Fruit fly (Drosophila melanogaster) whole organism, adult: ENCODE data around the gene Vps39.

ENCODE experiments used
- CG11617 ChIP-seq: fragments of 200-800 bp; sonication (Bioruptor generic); optimal IDR thresholded peaks from 2 replicates; lab custom pipeline; 2017; ENCODE audit warnings: mild to moderate bottlenecking, missing biosample characterization, missing genetic modification reagents, missing genetic modification characterization
- CG14711 ChIP-seq: fragments of 200-800 bp; sonication (Bioruptor generic); optimal IDR thresholded peaks from 2 replicates; lab custom pipeline; 2018; ENCODE audit warnings: missing biosample characterization, mild to moderate bottlenecking, missing genetic modification characterization, moderate library complexity
- CG1620 ChIP-seq: fragments of 200-800 bp; sonication (Bioruptor generic); optimal IDR thresholded peaks from 2 replicates; lab custom pipeline; 2016; ENCODE audit warnings: missing biosample characterization, missing genetic modification characterization
- CG33017 ChIP-seq: fragments of 200-800 bp; sonication (Bioruptor generic); optimal IDR thresholded peaks from 2 replicates; lab custom pipeline; 2018; ENCODE audit warnings: missing biosample characterization, mild to moderate bottlenecking, missing genetic modification characterization, moderate library complexity
- CG5204 ChIP-seq: fragments of 200-800 bp; sonication (Bioruptor generic); optimal IDR thresholded peaks from 2 replicates; lab custom pipeline; 2016; ENCODE audit warnings: missing biosample characterization, missing genetic modification characterization
- CG7045 ChIP-seq: fragments of 200-800 bp; sonication (Bioruptor generic); optimal IDR thresholded peaks from 2 replicates; lab custom pipeline; 2017; ENCODE audit warnings: missing biosample characterization, mild to moderate bottlenecking, missing genetic modification characterization
- CG7101 ChIP-seq: fragments of 200-800 bp; sonication (Bioruptor generic); optimal IDR thresholded peaks from 2 replicates; lab custom pipeline; 2018; ENCODE audit warnings: missing biosample characterization, mild to moderate bottlenecking, missing genetic modification characterization, moderate library complexity
- Clk ChIP-seq: fragments of 200-800 bp; sonication (Bioruptor generic); optimal IDR thresholded peaks from 2 replicates; lab custom pipeline; 2017; ENCODE audit warnings: missing biosample characterization, missing genetic modification characterization
- Crg-1 ChIP-seq: fragments of 200-800 bp; sonication (Bioruptor generic); optimal IDR thresholded peaks from 2 replicates; lab custom pipeline; 2016; ENCODE audit warnings: missing biosample characterization, missing genetic modification characterization
- Hr96 ChIP-seq: fragments of 200-800 bp; sonication (Bioruptor generic); optimal IDR thresholded peaks from 2 replicates; lab custom pipeline; 2016; ENCODE audit warnings: missing biosample characterization, missing genetic modification characterization
- Mnt ChIP-seq: fragments of 200-800 bp; sonication (Bioruptor generic); optimal IDR thresholded peaks from 2 replicates; lab custom pipeline; 2016; ENCODE audit warnings: missing biosample characterization, mild to moderate bottlenecking, missing genetic modification characterization
- kay ChIP-seq: fragments of 200-800 bp; sonication (Bioruptor generic); peaks from one replicate; lab custom pipeline; 2016; ENCODE audit warnings: missing biosample characterization, missing genetic modification characterization, borderline replicate concordance
- pad ChIP-seq: fragments of 200-800 bp; sonication (Bioruptor generic); optimal IDR thresholded peaks from 3 replicates; lab custom pipeline; 2017; ENCODE audit warnings: missing biosample characterization, missing genetic modification characterization, mild to moderate bottlenecking, moderate library complexity, missing genetic modification reagents
- tj ChIP-seq: fragments of 200-800 bp; sonication (Bioruptor generic); optimal IDR thresholded peaks from 3 replicates; lab custom pipeline; 2017; ENCODE audit warnings: missing biosample characterization, mild to moderate bottlenecking, missing genetic modification characterization, moderate library complexity

dm6 chr3R:18314320-18314719 lies 40.1 kb upstream of the Vps39 start, which contains the start of gene PKD:
- TF ChIP-seq CG14711 (tag; lab: Kevin White, UChicago) = no peak
- no peak for TF ChIP-seq CG5204 (GFP tag; lab: Kevin White, UChicago)
- TF ChIP-seq Crg-1 = no peak
- TF ChIP-seq tj (GFP tag; lab: Kevin White, UChicago) = no peak
- TF ChIP-seq CG1620 (GFP tag; lab: Kevin White, UChicago) = no peak
- TF ChIP-seq Clk (GFP tag; lab: Kevin White, UChicago) = no peak
- no peak for TF ChIP-seq CG7101 (tag; lab: Kevin White, UChicago)
- TF ChIP-seq pad = no peak
- TF ChIP-seq kay (GFP tag; lab: Kevin White, UChicago) = no peak
- TF ChIP-seq CG11617 (GFP tag; lab: Kevin White, UChicago) = no peak
- no peak for TF ChIP-seq CG7045 (GFP tag; lab: Kevin White, UChicago)
- TF ChIP-seq Mnt = peak; percentile 28
- TF ChIP-seq CG33017 (tag; lab: Kevin White, UChicago) = no peak
- TF ChIP-seq Hr96 (GFP tag; lab: Kevin White, UChicago) = no peak
